Worm (Caenorhabditis elegans): ENCODE results near the gene C41A3.2.

The C41A3.2 gene

ce11 chrX:5429335-5429734, 15.2 kb upstream of the C41A3.2 start (continued):
- TF ChIP-seq dve-1 (tag; optimal IDR thresholded peaks at IDR 0.05; ENCODE audit: insufficient read depth) (peak; percentile 98), egl-43 (GFP tag; IDR thresholded peaks at IDR 0.05) (peak; percentile 99), mep-1 (tag; optimal IDR thresholded peaks at IDR 0.05) (peak; percentile 99), vab-7 (GFP tag; IDR thresholded peaks at IDR 0.05) (peak; percentile 92), aly-2 (tag; optimal IDR thresholded peaks at IDR 0.05) (no peak), zfp-2 (tag; optimal IDR thresholded peaks at IDR 0.05) (peak; percentile 87), lsy-2 (tag; optimal IDR thresholded peaks at IDR 0.05) (peak; percentile 93 to 95), tag-97 (GFP tag; IDR thresholded peaks at IDR 0.05) (no peak)

ce11 chrX:5413510-5413909, 640 bp downstream of the C41A3.2 start, which contains the start of gene pks-1:
pks-1 (plus strand) TSS chrX:5413810.
- TF ChIP-seq unc-62 (GFP tag; optimal IDR thresholded peaks at IDR 0.05 in 1 of 2) (peak in 1 of 2 experiments; percentile 26), unc-62 (tag; optimal IDR thresholded peaks at IDR 0.05) (no peak), pqm-1 (tag; optimal IDR thresholded peaks at IDR 0.05) (no peak), hlh-11 (tag; optimal IDR thresholded peaks at IDR 0.05) (no peak), mxl-2 (GFP tag; conservative IDR thresholded peaks at IDR 0.05) (no peak)

- no peak for TF ChIP-seq nhr-48 (tag; optimal IDR thresholded peaks at IDR 0.05)
- TF ChIP-seq zfp-3 (GFP tag; conservative IDR thresholded peaks at IDR 0.05), result 0 out of 2 replicates have a peak, but pooled peaks have one; percentile 56
- peak; percentile 52 for TF ChIP-seq spr-3 (GFP tag; optimal IDR thresholded peaks at IDR 0.05)
- peak; percentile 27; the same call in 1 of the 2 replicates for TF ChIP-seq dmd-6 (GFP tag; IDR thresholded peaks at IDR 0.05)
- no peak for TF ChIP-seq daf-19 (GFP tag; conservative IDR thresholded peaks at IDR 0.05)
- peak in 1 of 2 experiments; percentile 50 for TF ChIP-seq daf-16 (GFP tag; optimal IDR thresholded peaks at IDR 0.05)
- TF ChIP-seq daf-16 (tag; optimal IDR thresholded peaks at IDR 0.05), result peak; percentile 25
- TF ChIP-seq lim-7 (GFP tag; IDR thresholded peaks at IDR 0.05), result peak; percentile 82
- TF ChIP-seq saeg-2 (GFP tag; IDR thresholded peaks at IDR 0.05), result no peak
- no peak for TF ChIP-seq pqm-1 (tag; optimal IDR thresholded peaks at IDR 0.05)
- 0 out of 2 replicates have a peak, but pooled peaks have one; percentile 52 for TF ChIP-seq F26F4.8 (GFP tag; conservative IDR thresholded peaks at IDR 0.05)
- TF ChIP-seq ceh-32 (tag; optimal IDR thresholded peaks at IDR 0.05; ENCODE audit: poor library complexity), result no peak
- TF ChIP-seq T26A8.4 (GFP tag; IDR thresholded peaks at IDR 0.05), result 0 out of 2 replicates have a peak, but pooled peaks have one; percentile 74
- 0 out of 2 replicates have a peak, but pooled peaks have one; percentile 41 for TF ChIP-seq ctbp-1 (GFP tag; IDR thresholded peaks at IDR 0.05)
- no peak for TF ChIP-seq ama-1 (optimal IDR thresholded peaks at IDR 0.05)
- TF ChIP-seq egl-43 (GFP tag; IDR thresholded peaks at IDR 0.05), result peak; percentile 84
- peak; percentile 61 for TF ChIP-seq nhr-111 (GFP tag; optimal IDR thresholded peaks at IDR 0.05)
- peak; percentile 11 for TF ChIP-seq duxl-1 (tag; optimal IDR thresholded peaks at IDR 0.05; ENCODE audit: poor library complexity)
- TF ChIP-seq nhr-6 (tag; optimal IDR thresholded peaks at IDR 0.05), result no peak
- TF ChIP-seq D1046.2 (GFP tag; IDR thresholded peaks at IDR 0.05), result peak; percentile 59; the same call in 1 of the 2 replicates
- no peak for TF ChIP-seq lsy-2 (tag; optimal IDR thresholded peaks at IDR 0.05)
- TF ChIP-seq nhr-41 (GFP tag; IDR thresholded peaks at IDR 0.05), result peak; percentile 67; the same call in 1 of the 2 replicates
- no peak for TF ChIP-seq nhr-77 (tag; optimal IDR thresholded peaks at IDR 0.05)
- peak; percentile 56 for TF ChIP-seq hmg-1.1 (GFP tag; IDR thresholded peaks at IDR 0.05)
- TF ChIP-seq aha-1 (tag), result no peak
- TF ChIP-seq F10B5.3 (tag; optimal IDR thresholded peaks at IDR 0.05), result peak; percentile 11
- peak; percentile 73 for TF ChIP-seq arid-1 (GFP tag; conservative IDR thresholded peaks at IDR 0.05)
- TF ChIP-seq Y5F2A.4 (GFP tag; optimal IDR thresholded peaks at IDR 0.05), result peak; percentile 9
- peak; percentile 7 for TF ChIP-seq gei-8 (GFP tag; optimal IDR thresholded peaks at IDR 0.05)
- no peak for TF ChIP-seq fkh-10 (GFP tag; optimal IDR thresholded peaks at IDR 0.05)
- TF ChIP-seq ceh-20 (GFP tag; IDR thresholded peaks at IDR 0.05), result 0 out of 2 replicates have a peak, but pooled peaks have one; percentile 22
- peak; percentile 28 for TF ChIP-seq spr-1 (tag; optimal IDR thresholded peaks at IDR 0.05)
- TF ChIP-seq skn-1 (tag; optimal IDR thresholded peaks at IDR 0.05), result no peak
- TF ChIP-seq nhr-76 (tag; optimal IDR thresholded peaks at IDR 0.05), result no peak
- peak; percentile 14 for TF ChIP-seq unc-130 (GFP tag; optimal IDR thresholded peaks at IDR 0.05)
- no peak for TF ChIP-seq zip-2 (tag; optimal IDR thresholded peaks at IDR 0.05)
- TF ChIP-seq dmd-9 (GFP tag; IDR thresholded peaks at IDR 0.05), result peak; percentile 51; the same call in 1 of the 2 replicates
- 0 out of 2 replicates have a peak, but pooled peaks have one; percentile 27 for TF ChIP-seq nhr-42 (GFP tag; IDR thresholded peaks at IDR 0.05)
Observed at ce11 chrX:5407271-5407670, 6.9 kb downstream of the C41A3.2 start.

Data from whole organism, L4 larva.